Fruit fly (Drosophila melanogaster): ENCODE data around the gene MICU1.

Gene MICU1

dm6 chr2L:7194351-7195037 lies 12.5 kb downstream of the MICU1 start, which contains the start of gene CG4497 (continued):
- TF ChIP-seq tup (GFP tag; optimal IDR thresholded peaks at IDR 0.05) (peak; percentile 83), Bteb2 (GFP tag; optimal IDR thresholded peaks at IDR 0.05) (peak; percentile 95), hbn (GFP tag; IDR thresholded peaks at IDR 0.05; ENCODE audit: partially characterized antibody) (peak; percentile 50), CG10209 (GFP tag; optimal IDR thresholded peaks at IDR 0.05) (peak; percentile 89), CG6689 (GFP tag; IDR thresholded peaks at IDR 0.05) (peak; percentile 94), Camta (GFP tag; optimal IDR thresholded peaks at IDR 0.05) (peak; percentile 92), CG6272 (GFP tag; IDR thresholded peaks at IDR 0.05) (peak; percentile 97), Ada2b (GFP tag; IDR thresholded peaks at IDR 0.05) (peak; percentile 93), pfk (GFP tag; optimal IDR thresholded peaks at IDR 0.05) (no peak), CG2712 (tag; optimal IDR thresholded peaks at IDR 0.05) (peak; percentile 90), CG15696 (tag; optimal IDR thresholded peaks at IDR 0.05) (peak; percentile 94), sug (tag; optimal IDR thresholded peaks at IDR 0.05) (peak; percentile 92), HLHmδ (GFP tag; optimal IDR thresholded peaks at IDR 0.05) (no peak), Gug (GFP tag; IDR thresholded peaks at IDR 0.05) (peak; percentile 90), BtbVII (GFP tag; optimal IDR thresholded peaks at IDR 0.05) (peak; percentile 66), CG11723 (GFP tag; optimal IDR thresholded peaks at IDR 0.05) (peak; percentile 83), CG10654 (GFP tag; optimal IDR thresholded peaks at IDR 0.05) (peak; percentile 90), CG32532 (GFP tag; IDR thresholded peaks at IDR 0.05) (peak; percentile 91), NfI (GFP tag; optimal IDR thresholded peaks at IDR 0.05) (peak; percentile 91), Elba2 (GFP tag; optimal IDR thresholded peaks at IDR 0.05) (peak; percentile 60), toy (GFP tag; IDR thresholded peaks at IDR 0.05) (peak; percentile 76), Sin3A (optimal IDR thresholded peaks at IDR 0.05) (peak; percentile 85), Lhr (GFP tag; optimal IDR thresholded peaks at IDR 0.05) (peak; percentile 53), gsb-n (tag; optimal IDR thresholded peaks at IDR 0.05) (peak; percentile 52), Abd-B (GFP tag; optimal IDR thresholded peaks at IDR 0.05) (peak; percentile 95), Antp (GFP tag; optimal IDR thresholded peaks at IDR 0.05) (peak; percentile 96), CG4328 (GFP tag; optimal IDR thresholded peaks at IDR 0.05) (peak; percentile 81), CG7928 (GFP tag; optimal IDR thresholded peaks at IDR 0.05) (peak; percentile 11), Neu2 (GFP tag; optimal IDR thresholded peaks at IDR 0.05; ENCODE audit: borderline replicate concordance) (peak; percentile 49), tx (GFP tag; optimal IDR thresholded peaks at IDR 0.05) (peak; percentile 95), Hr3 (GFP tag; optimal IDR thresholded peaks at IDR 0.05) (peak; percentile 95), CG2116 (GFP tag; optimal IDR thresholded peaks at IDR 0.05) (peak; percentile 98), fru (optimal IDR thresholded peaks at IDR 0.05) (no peak), ssp (GFP tag; IDR thresholded peaks at IDR 0.05) (peak; percentile 91), CG30020 (tag; optimal IDR thresholded peaks at IDR 0.05) (peak; percentile 68), CG43689 (GFP tag; IDR thresholded peaks at IDR 0.05) (peak; percentile 84), dan (GFP tag; IDR thresholded peaks at IDR 0.05) (peak; percentile 87), fd64A (GFP tag; optimal IDR thresholded peaks at IDR 0.05) (peak; percentile 40), CG13287 (GFP tag; IDR thresholded peaks at IDR 0.05; ENCODE audit: partially characterized antibody) (peak; percentile 82), CG8359 (GFP tag; optimal IDR thresholded peaks at IDR 0.05; ENCODE audit: borderline replicate concordance) (peak; percentile 35), GATAe (GFP tag; conservative IDR thresholded peaks at IDR 0.05) (peak; percentile 71; the same call in 1 of the 2 replicates), Drgx (GFP tag; IDR thresholded peaks at IDR 0.05) (peak; percentile 78), salm (tag; optimal IDR thresholded peaks at IDR 0.05) (no peak), trh (GFP tag; optimal IDR thresholded peaks at IDR 0.05) (peak; percentile 75), rib (GFP tag; IDR thresholded peaks at IDR 0.05) (peak; percentile 89), CG4707 (GFP tag; optimal IDR thresholded peaks at IDR 0.05) (peak; percentile 4), sqz (GFP tag; optimal IDR thresholded peaks at IDR 0.05) (peak; percentile 63), D19B (GFP tag; optimal IDR thresholded peaks at IDR 0.05) (peak; percentile 70), ab (GFP tag; optimal IDR thresholded peaks at IDR 0.05) (peak; percentile 94), klu (GFP tag; IDR thresholded peaks at IDR 0.05) (peak; percentile 96)
